Worm (Caenorhabditis elegans) whole organism, L4 larva: ENCODE data around the gene D1014.7.

Experiments used
- F49E8.2 ChIP-seq: sonication (generic microtip); optimal IDR thresholded peaks from 2 replicates; lab custom pipeline; 2016; ENCODE audit warnings: missing compliant biosample characterization, mild to moderate bottlenecking, missing genetic modification characterization, borderline replicate concordance
- T20F7.1 ChIP-seq: fragments of 200-800 bp; sonication (Bioruptor generic); optimal IDR thresholded peaks from 2 replicates; lab custom pipeline; 2018; ENCODE audit warnings: mild to moderate bottlenecking, missing genetic modification characterization, missing compliant biosample characterization
- aly-2 ChIP-seq: sonication (generic microtip); optimal IDR thresholded peaks from 2 replicates; lab custom pipeline; 2018; ENCODE audit warnings: missing biosample characterization, missing genetic modification characterization
- ama-1 ChIP-seq: fragments of 150-350 bp; optimal IDR thresholded peaks from 2 replicates; lab custom pipeline; 2014; ENCODE audit warnings: inconsistent platforms, mixed read lengths
- arid-1 ChIP-seq: fragments of 200-800 bp; sonication (Bioruptor generic); conservative IDR thresholded peaks from 2 replicates; pipeline ENCODE4 v1.3.6; 2022; ENCODE audit warnings: missing genetic modification reagents, missing genetic modification characterization, missing compliant biosample characterization
- dve-1 ChIP-seq: sonication (generic microtip); optimal IDR thresholded peaks from 2 replicates; lab custom pipeline; 2017; ENCODE audit warnings: antibody characterized with exemption, mild to moderate bottlenecking, missing genetic modification characterization, missing compliant biosample characterization; ENCODE audit not compliant: insufficient read depth
- hlh-11 ChIP-seq: fragments of 200-800 bp; sonication (Bioruptor generic); optimal IDR thresholded peaks from 2 replicates; lab custom pipeline; 2018; ENCODE audit warnings: mild to moderate bottlenecking, missing genetic modification characterization, missing compliant biosample characterization
- mdl-1 ChIP-seq, 2 experiments: fragments of 150-350 bp in 1 of 2; sonication (generic microtip) in 1 of 2; optimal IDR thresholded peaks; 2 replicates each; lab custom pipeline; 2014 to 2017; ENCODE audit warnings: missing biosample characterization in 2 of 2, missing genetic modification characterization in 2 of 2
- mxl-3 ChIP-seq: fragments of 200-800 bp; sonication (Bioruptor generic); optimal IDR thresholded peaks from 2 replicates; lab custom pipeline; 2018; ENCODE audit warnings: mild to moderate bottlenecking, missing genetic modification characterization, missing compliant biosample characterization
- nhr-11 ChIP-seq: fragments of 150-350 bp; optimal IDR thresholded peaks from 2 replicates; lab custom pipeline; 2014; ENCODE audit warnings: missing biosample characterization, missing genetic modification characterization
- pha-4 ChIP-seq, 2 experiments: fragments of 150-350 bp in 1 of 2; fragments of 200-800 bp in 1 of 2; sonication (Bioruptor generic) in 1 of 2; IDR thresholded peaks in 1 of 2; optimal IDR thresholded peaks in 1 of 2; 2 replicates each; pipeline versions ENCODE4 v1.3.6 to Lab custom; 2014 to 2022; ENCODE audit warnings: missing genetic modification characterization in 2 of 2, missing genetic modification reagents in 2 of 2, missing biosample characterization in 1 of 2, missing compliant biosample characterization in 1 of 2
- pqm-1 ChIP-seq: sonication (generic microtip); optimal IDR thresholded peaks from 2 replicates; lab custom pipeline; 2017; ENCODE audit warnings: missing biosample characterization, missing genetic modification characterization
- ztf-11 ChIP-seq: fragments of 150-350 bp; optimal IDR thresholded peaks from 2 replicates; lab custom pipeline; 2014; ENCODE audit warnings: missing biosample characterization, missing genetic modification characterization

- no peak for TF ChIP-seq pha-4 (GFP tag; IDR thresholded peaks at IDR 0.05; lab: Robert Waterston, UW)
- no peak for TF ChIP-seq pha-4 (tag; optimal IDR thresholded peaks at IDR 0.05; lab: Kevin White, UChicago)
- no peak for TF ChIP-seq F49E8.2 (tag; lab: Kevin White, UChicago)
- TF ChIP-seq nhr-11 (tag; lab: Kevin White, UChicago): no peak
- TF ChIP-seq ztf-11: no peak
- TF ChIP-seq hlh-11: no peak
- no peak for TF ChIP-seq pqm-1
- TF ChIP-seq arid-1: no peak
- no peak for TF ChIP-seq dve-1 (tag; lab: Kevin White, UChicago)
- no peak for TF ChIP-seq T20F7.1 (GFP tag; lab: Kevin White, UChicago)
- TF ChIP-seq mxl-3 (GFP tag; lab: Kevin White, UChicago): no peak
- no peak for TF ChIP-seq mdl-1 (tag; optimal IDR thresholded peaks at IDR 0.05; lab: Kevin White, UChicago)
- no peak for TF ChIP-seq aly-2 (tag; lab: Kevin White, UChicago)
- no peak for TF ChIP-seq ama-1 (lab: Kevin White, UChicago)
Observed at ce11 chrV:8114542-8114941, 3.5 kb upstream of the D1014.7 start.
